Worm (Caenorhabditis elegans) whole organism, L2 larva: ENCODE data around the gene R07B7.8.

Experiments used
- blmp-1 ChIP-seq: sonication (generic microtip); optimal IDR thresholded peaks from 2 replicates; lab custom pipeline; 2017; ENCODE audit warnings: missing genetic modification characterization, mild to moderate bottlenecking, missing compliant biosample characterization, antibody characterized with exemption, moderate library complexity; ENCODE audit not compliant: insufficient read depth
- ceh-16 ChIP-seq: fragments of 150-350 bp; optimal IDR thresholded peaks from 2 replicates; lab custom pipeline; 2014; ENCODE audit warnings: missing biosample characterization, missing genetic modification characterization
- lin-39 ChIP-seq: fragments of 150-350 bp; optimal IDR thresholded peaks from 2 replicates; lab custom pipeline; 2014; ENCODE audit warnings: missing biosample characterization, missing genetic modification reagents, missing genetic modification characterization
- nhr-237 ChIP-seq: fragments of 150-350 bp; optimal IDR thresholded peaks from 2 replicates; lab custom pipeline; 2014; ENCODE audit warnings: missing biosample characterization, missing genetic modification characterization
- skn-1 ChIP-seq: sonication (generic microtip); optimal IDR thresholded peaks from 2 replicates; lab custom pipeline; 2017; ENCODE audit warnings: missing biosample characterization, missing genetic modification characterization
- unc-39 ChIP-seq: fragments of 150-350 bp; optimal IDR thresholded peaks from 2 replicates; lab custom pipeline; 2014; ENCODE audit warnings: missing biosample characterization, missing genetic modification characterization
- unc-55 ChIP-seq: fragments of 150-350 bp; sonication (generic microtip); optimal IDR thresholded peaks from 3 replicates; lab custom pipeline; 2014; ENCODE audit warnings: missing biosample characterization, missing genetic modification reagents, missing genetic modification characterization
- unc-62 ChIP-seq: fragments of 150-350 bp; optimal IDR thresholded peaks from 2 replicates; lab custom pipeline; 2014; ENCODE audit warnings: missing biosample characterization, missing genetic modification reagents, missing genetic modification characterization

DNA sequence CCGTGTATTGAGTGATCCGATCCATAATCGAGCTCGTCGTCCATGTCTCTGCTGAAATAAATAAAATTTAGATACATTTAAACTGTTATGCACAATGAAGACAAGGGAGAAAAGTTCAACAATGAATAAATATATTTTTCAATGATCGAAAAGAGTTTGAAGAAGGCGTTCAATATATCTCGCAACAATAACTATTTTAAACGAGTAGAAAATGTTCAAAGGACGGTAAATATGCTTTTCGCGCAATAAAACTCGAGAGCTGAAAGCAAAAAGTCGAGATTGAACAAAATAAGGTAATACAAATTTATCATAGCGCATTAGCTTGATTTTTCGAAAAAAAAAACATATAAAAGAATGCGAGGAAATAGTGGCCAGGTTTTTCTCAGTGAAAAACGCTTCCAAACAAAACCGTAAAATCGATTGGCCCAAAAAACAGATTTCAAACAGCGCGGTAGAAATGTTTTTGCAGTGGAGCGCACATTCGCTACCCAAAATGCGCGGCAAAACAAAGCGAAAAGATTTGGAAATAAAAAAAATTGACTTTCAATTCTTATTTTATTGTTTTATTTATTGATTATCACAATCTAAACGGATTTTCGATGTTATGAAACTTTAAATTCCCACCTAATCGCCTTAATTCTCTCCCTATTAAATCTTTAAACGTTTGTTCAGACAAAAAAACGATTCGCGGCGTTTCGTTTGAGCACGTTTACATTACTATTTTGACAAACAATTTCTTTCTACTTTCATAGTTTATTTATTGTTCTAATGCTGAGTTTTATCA, 43.1 kb downstream of the R07B7.8 start, which contains the start of the genes kup-1 and F10C2.4:
- TF ChIP-seq lin-39 (tag; lab: Kevin White, UChicago) (no peak), blmp-1 (tag; lab: Kevin White, UChicago) (no peak), ceh-16 (no peak), unc-55 (GFP tag; lab: Kevin White, UChicago) (peak; percentile 79), skn-1 (tag; lab: Kevin White, UChicago) (no peak), unc-62 (GFP tag; lab: Kevin White, UChicago) (no peak), unc-39 (no peak), nhr-237 (tag; lab: Kevin White, UChicago) (no peak)
